Worm (Caenorhabditis elegans) whole organism, early embryonic: ENCODE results near the gene ocr-2.
A peak's percentile ranks its signal among the peaks of the same experiment; 100 is the strongest.

Source experiments
- B0310.2 ChIP-seq: sonication (generic microtip); optimal IDR thresholded peaks from 2 replicates; lab custom pipeline; 2016; ENCODE audit warnings: mild to moderate bottlenecking, missing genetic modification characterization, missing compliant biosample characterization
- F13C5.2 ChIP-seq: sonication (generic microtip); optimal IDR thresholded peaks from 2 replicates; lab custom pipeline; 2017; ENCODE audit warnings: mild to moderate bottlenecking, missing genetic modification characterization, inconsistent platforms, missing compliant biosample characterization
- aly-1 ChIP-seq: sonication (generic microtip); optimal IDR thresholded peaks from 2 replicates; lab custom pipeline; 2016; ENCODE audit warnings: missing genetic modification characterization, missing compliant biosample characterization
- ama-1 ChIP-seq: fragments of 150-350 bp; optimal IDR thresholded peaks from 2 replicates; lab custom pipeline; 2014
- ceh-13 ChIP-seq: fragments of 200-800 bp; sonication (Bioruptor generic); optimal IDR thresholded peaks from 2 replicates; lab custom pipeline; 2018; ENCODE audit warnings: mild to moderate bottlenecking, missing genetic modification characterization, missing compliant biosample characterization
- ceh-36 ChIP-seq: sonication (generic microtip); optimal IDR thresholded peaks from 2 replicates; lab custom pipeline; 2016; ENCODE audit warnings: missing genetic modification characterization, inconsistent platforms, missing compliant biosample characterization
- ets-7 ChIP-seq: sonication (generic microtip); optimal IDR thresholded peaks from 2 replicates; lab custom pipeline; 2016; ENCODE audit warnings: missing genotype, missing genetic modification characterization, missing compliant biosample characterization
- flt-1 ChIP-seq: fragments of 200-800 bp; sonication (Bioruptor generic); IDR thresholded peaks from 2 replicates; pipeline ENCODE4 v1.3.6; 2022; ENCODE audit warnings: missing genetic modification characterization, missing compliant biosample characterization
- hmbx-1 ChIP-seq: sonication (generic microtip); optimal IDR thresholded peaks from 2 replicates; lab custom pipeline; 2016; ENCODE audit warnings: mild to moderate bottlenecking, missing genetic modification characterization, missing compliant biosample characterization
- hmg-4 ChIP-seq: fragments of 200-800 bp; sonication (Bioruptor generic); optimal IDR thresholded peaks from 2 replicates; lab custom pipeline; 2018; ENCODE audit warnings: mild to moderate bottlenecking, missing genetic modification characterization, missing compliant biosample characterization
- hnd-1 ChIP-seq: sonication (generic microtip); optimal IDR thresholded peaks from 2 replicates; lab custom pipeline; 2016; ENCODE audit warnings: missing genetic modification characterization, missing compliant biosample characterization
- pes-1 ChIP-seq: fragments of 200-800 bp; sonication (Bioruptor generic); IDR thresholded peaks from 2 replicates; pipeline ENCODE4 v1.3.6; 2022; ENCODE audit warnings: missing genetic modification reagents, missing genetic modification characterization, missing compliant biosample characterization
- scrt-1 ChIP-seq: fragments of 200-800 bp; sonication (Bioruptor generic); IDR thresholded peaks from 2 replicates; pipeline ENCODE4 v1.3.6; 2022; ENCODE audit warnings: missing genetic modification characterization, missing compliant biosample characterization
- sea-1 ChIP-seq: fragments of 200-800 bp; sonication (Bioruptor generic); conservative IDR thresholded peaks from 2 replicates; pipeline ENCODE4 v1.3.6; 2022; ENCODE audit warnings: missing genetic modification characterization, missing compliant biosample characterization
- tbx-11 ChIP-seq: fragments of 200-800 bp; sonication (Bioruptor generic); IDR thresholded peaks from 2 replicates; pipeline ENCODE4 v1.3.6; 2022; ENCODE audit warnings: missing genetic modification characterization, missing compliant biosample characterization
- tbx-37 ChIP-seq: fragments of 200-800 bp; sonication (Bioruptor generic); conservative IDR thresholded peaks from 2 replicates; pipeline ENCODE4 v1.3.6; 2022; ENCODE audit warnings: missing genetic modification reagents, missing genetic modification characterization, missing compliant biosample characterization
- tra-4 ChIP-seq: sonication (generic microtip); optimal IDR thresholded peaks from 2 replicates; lab custom pipeline; 2017; ENCODE audit warnings: missing genetic modification characterization, missing compliant biosample characterization

The ocr-2 gene

DNA sequence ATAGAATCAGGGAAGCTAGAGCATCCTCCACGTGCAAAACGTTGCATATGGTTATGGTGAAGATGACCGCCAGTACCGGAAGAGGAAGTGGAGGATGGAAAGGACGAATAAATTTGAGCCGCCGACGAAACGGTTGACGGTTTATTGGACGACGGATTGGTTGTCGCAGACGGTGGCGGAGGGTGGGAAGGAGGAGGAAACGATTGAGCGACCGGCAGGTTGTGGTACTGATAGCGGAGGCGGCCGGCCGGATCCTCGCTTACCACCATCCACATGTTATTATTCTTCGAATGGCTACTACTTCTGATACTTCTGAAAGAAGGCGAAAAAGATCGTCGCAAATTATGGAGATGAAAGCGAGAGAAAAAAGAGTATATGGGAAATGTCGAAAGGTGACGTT lies 27.0 kb downstream of the ocr-2 start:
- TF ChIP-seq ets-7 (tag; lab: Kevin White, UChicago) (no peak), hmbx-1 (tag; lab: Kevin White, UChicago) (no peak), tbx-11 (no peak), B0310.2 (tag; lab: Kevin White, UChicago) (no peak), ama-1 (lab: Kevin White, UChicago) (no peak), sea-1 (GFP tag; lab: Robert Waterston, UW) (no peak), pes-1 (GFP tag; lab: Robert Waterston, UW) (no peak), tra-4 (tag; lab: Kevin White, UChicago) (no peak), hnd-1 (tag; lab: Kevin White, UChicago) (no peak), hmg-4 (no peak), tbx-37 (no peak), aly-1 (no peak), ceh-36 (tag; lab: Kevin White, UChicago) (no peak), scrt-1 (no peak), ceh-13 (GFP tag; lab: Kevin White, UChicago) (no peak), F13C5.2 (tag; lab: Kevin White, UChicago) (no peak), flt-1 (no peak)

DNA sequence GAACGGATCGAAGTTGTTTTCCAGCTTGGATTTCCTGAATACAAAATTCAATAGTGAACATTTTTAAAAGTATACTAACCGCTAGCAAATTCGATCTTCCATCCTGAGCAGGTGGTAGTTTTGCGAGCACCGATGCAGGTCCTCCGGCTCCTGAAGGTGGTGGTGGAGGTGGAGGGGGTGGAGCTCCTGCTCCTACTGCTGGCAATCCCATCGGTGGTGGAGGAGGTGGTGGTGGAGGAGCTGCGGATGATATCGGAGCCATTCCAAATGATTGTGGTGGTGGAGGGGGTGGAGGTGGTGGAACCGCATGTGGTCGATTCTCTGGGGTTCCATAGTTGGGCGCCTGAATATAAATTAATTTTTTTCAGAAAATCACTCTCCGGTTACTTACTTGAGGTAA lies 30.2 kb downstream of the ocr-2 start:
- TF ChIP-seq sea-1 (GFP tag; lab: Robert Waterston, UW) (0 out of 2 replicates have a peak, but pooled peaks have one; percentile 32), tbx-11 (no peak)

DNA sequence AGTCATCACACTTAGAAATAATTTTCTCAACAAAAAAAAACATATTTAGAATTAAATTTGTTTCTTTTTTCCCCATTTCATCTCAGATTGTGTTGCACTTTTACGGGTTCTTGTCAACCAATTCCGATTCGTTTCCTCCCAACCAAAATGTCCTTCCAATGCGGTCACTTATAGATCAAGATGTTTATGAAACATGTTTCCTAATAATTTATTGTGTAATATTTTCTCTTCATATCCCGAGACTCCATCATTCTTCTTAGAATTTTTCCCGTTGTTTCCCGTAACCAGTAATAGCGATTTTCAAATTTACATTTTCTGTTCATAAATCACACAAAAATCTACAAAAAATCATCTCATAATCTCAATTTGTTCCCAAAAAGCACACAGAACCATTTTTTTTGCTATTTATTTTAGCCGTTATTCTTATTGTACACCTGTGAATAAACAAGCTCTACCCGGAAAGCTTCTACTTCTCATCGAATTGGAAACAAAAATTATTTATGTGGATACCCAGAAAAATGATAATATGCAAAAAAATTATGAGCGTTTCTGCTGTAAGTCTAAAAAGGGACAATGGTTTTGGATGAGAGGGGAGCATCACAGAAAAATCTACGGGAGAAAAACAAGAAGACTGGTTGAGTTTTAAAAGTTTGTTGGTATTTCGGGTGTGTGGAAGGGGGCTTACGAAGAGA lies 31.3 kb downstream of the ocr-2 start:
- 0 out of 2 replicates have a peak, but pooled peaks have one; percentile 30 for TF ChIP-seq pes-1 (GFP tag; lab: Robert Waterston, UW)
- TF ChIP-seq aly-1, result no peak

- TF ChIP-seq tra-4 (tag; lab: Kevin White, UChicago), result no peak
- peak; percentile 55 for TF ChIP-seq ceh-36 (tag; lab: Kevin White, UChicago)
- TF ChIP-seq ceh-13 (GFP tag; lab: Kevin White, UChicago), result no peak
- TF ChIP-seq hnd-1 (tag; lab: Kevin White, UChicago), result no peak
- TF ChIP-seq ama-1 (lab: Kevin White, UChicago), result no peak
- no peak for TF ChIP-seq ets-7 (tag; lab: Kevin White, UChicago)
- TF ChIP-seq tbx-37, result no peak
- no peak for TF ChIP-seq scrt-1
- peak; percentile 15 for TF ChIP-seq F13C5.2 (tag; lab: Kevin White, UChicago)
- TF ChIP-seq tbx-11, result no peak
- no peak for TF ChIP-seq flt-1
- TF ChIP-seq pes-1 (GFP tag; lab: Robert Waterston, UW), result no peak
- no peak for TF ChIP-seq aly-1
- no peak for TF ChIP-seq B0310.2 (tag; lab: Kevin White, UChicago)
- TF ChIP-seq hmbx-1 (tag; lab: Kevin White, UChicago), result no peak
- TF ChIP-seq hmg-4, result peak; percentile 44
- TF ChIP-seq sea-1 (GFP tag; lab: Robert Waterston, UW), result peak; percentile 57
Measured at ce11 chrIV:8183313-8183712, 36.6 kb downstream of the ocr-2 start.

DNA sequence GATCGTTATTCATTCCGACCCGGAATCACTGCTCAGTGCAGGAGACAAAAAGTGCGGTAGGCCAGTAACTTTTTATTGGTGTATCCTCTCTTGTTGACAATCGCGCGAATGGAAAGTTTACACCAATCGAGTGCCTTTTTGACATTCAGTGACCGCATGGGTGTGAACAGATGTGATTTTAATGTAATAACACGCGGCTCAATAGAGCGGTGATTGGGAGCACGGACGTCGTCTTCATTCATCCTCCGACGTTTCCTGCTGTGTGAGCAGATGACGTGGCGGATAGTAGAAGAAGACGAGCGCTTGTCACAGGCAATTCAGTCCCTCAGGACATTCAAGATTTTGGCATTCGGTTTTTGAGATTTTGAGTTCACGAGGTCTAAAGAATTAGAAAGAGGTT lies 37.3 kb downstream of the ocr-2 start:
- TF ChIP-seq B0310.2 (tag; lab: Kevin White, UChicago) (no peak), ets-7 (tag; lab: Kevin White, UChicago) (no peak), aly-1 (no peak), flt-1 (no peak), sea-1 (GFP tag; lab: Robert Waterston, UW) (no peak), tbx-37 (no peak), pes-1 (GFP tag; lab: Robert Waterston, UW) (no peak), hnd-1 (tag; lab: Kevin White, UChicago) (no peak), tbx-11 (no peak), ama-1 (lab: Kevin White, UChicago) (no peak), F13C5.2 (tag; lab: Kevin White, UChicago) (no peak), tra-4 (tag; lab: Kevin White, UChicago) (no peak), hmbx-1 (tag; lab: Kevin White, UChicago) (no peak), ceh-36 (tag; lab: Kevin White, UChicago) (no peak)

DNA sequence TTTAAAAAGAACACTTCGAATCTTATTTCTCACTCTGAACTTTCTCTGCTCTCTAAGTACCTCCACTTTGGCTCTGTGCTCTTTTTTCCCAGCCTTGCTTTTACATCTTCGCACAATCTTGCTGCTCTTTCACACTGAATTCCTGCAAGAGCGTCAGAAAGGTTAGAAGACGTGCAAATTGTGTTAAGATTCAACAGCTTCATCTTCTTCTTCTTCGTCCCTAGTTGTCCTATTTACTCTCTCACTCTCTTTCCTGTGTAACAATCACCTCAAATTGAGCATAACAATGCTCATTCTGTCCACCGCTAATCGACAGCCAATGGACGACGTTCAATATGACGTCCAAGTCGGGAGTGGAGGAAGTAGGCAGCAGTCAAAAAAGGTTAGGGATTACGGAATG lies 38.5 kb downstream of the ocr-2 start:
- TF ChIP-seq ceh-36 (tag; lab: Kevin White, UChicago), result no peak
- TF ChIP-seq scrt-1, result no peak
- TF ChIP-seq tbx-11, result no peak
- no peak for TF ChIP-seq hmbx-1 (tag; lab: Kevin White, UChicago)
- no peak for TF ChIP-seq aly-1
- TF ChIP-seq ceh-13 (GFP tag; lab: Kevin White, UChicago), result no peak
- TF ChIP-seq tra-4 (tag; lab: Kevin White, UChicago), result no peak
- TF ChIP-seq tbx-37, result no peak
- no peak for TF ChIP-seq hmg-4

DNA sequence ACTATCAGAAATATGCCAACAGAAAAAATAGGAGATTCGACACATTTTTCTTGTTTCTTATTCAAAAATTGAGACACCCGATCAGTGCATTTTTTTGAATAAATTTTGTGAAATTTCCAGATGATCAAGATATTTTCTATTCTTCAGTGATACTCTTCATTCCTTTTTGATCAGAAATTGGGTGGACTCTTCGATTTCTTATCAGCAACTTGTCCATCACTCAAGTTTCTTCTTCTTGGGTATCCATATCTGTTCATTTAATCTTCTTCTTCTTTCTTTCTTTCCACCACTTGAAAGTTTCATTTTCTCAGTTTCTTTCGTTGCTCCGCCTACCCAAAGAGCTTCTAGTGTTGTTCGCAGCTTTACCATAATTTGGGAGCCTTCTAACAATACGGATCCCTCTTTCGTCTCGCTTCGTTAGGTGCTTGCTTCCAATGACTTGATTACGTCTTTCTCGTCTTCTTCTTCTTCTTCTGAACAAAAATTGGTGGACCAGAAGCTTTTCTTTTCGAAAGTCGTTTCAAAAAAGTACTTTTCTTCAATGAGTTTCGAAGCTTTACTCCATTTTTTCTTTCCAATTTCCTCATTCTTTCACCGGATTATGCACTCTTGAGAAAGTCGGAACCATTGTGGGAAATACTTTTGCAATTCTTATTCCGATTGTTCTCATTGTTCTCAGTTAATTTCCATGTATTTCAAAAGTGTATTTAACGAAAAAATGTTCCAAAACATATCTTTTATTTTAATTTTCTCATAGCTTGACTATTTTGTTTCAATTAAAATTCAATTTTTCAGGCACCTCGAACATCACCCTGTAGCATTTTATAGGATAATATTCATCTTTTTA lies 44.0 kb downstream of the ocr-2 start, which contains the start of gene pct-1:
Gene pct-1 (plus strand): TSS at position 797 of the 847 bp plus-strand sequence.
- TF ChIP-seq scrt-1 (no peak), ets-7 (tag; lab: Kevin White, UChicago) (no peak), sea-1 (GFP tag; lab: Robert Waterston, UW) (no peak), aly-1 (no peak), hnd-1 (tag; lab: Kevin White, UChicago) (no peak), hmg-4 (no peak), hmbx-1 (tag; lab: Kevin White, UChicago) (no peak), flt-1 (no peak), pes-1 (GFP tag; lab: Robert Waterston, UW) (no peak), tra-4 (tag; lab: Kevin White, UChicago) (no peak), ceh-36 (tag; lab: Kevin White, UChicago) (no peak), B0310.2 (tag; lab: Kevin White, UChicago) (no peak)
